Fruit fly (Drosophila melanogaster) Kc167 (cell line): ENCODE measurements around the gene LManVI.

ENCODE experiments used
- Myc ChIP-seq: fragments of >200 bp; optimal IDR thresholded peaks from 2 replicates; lab custom pipeline; 2017; ENCODE audit warnings: missing external identifiers
- insv ChIP-seq: fragments of >200 bp; optimal IDR thresholded peaks from 3 replicates; lab custom pipeline; 2018; ENCODE audit warnings: missing external identifiers

dm6 chr2L:8799009-8799408 lies 18.0 kb upstream of the LManVI start:
- TF ChIP-seq Myc (no peak), insv (lab: Kevin White, UChicago) (no peak)
